Worm (Caenorhabditis elegans): Measurements from ENCODE around the gene sri-20.

The sri-20 gene

ce11 chrV:10414610-10415009, 46.3 kb downstream of the sri-20 start, which contains the start of gene F15H10.9:
TSS of gene F15H10.9 (minus strand) at chrV:10414710.
- TF ChIP-seq hmbx-1 (tag; optimal IDR thresholded peaks at IDR 0.05) (no peak), tra-4 (tag; optimal IDR thresholded peaks at IDR 0.05) (no peak), ceh-36 (tag; optimal IDR thresholded peaks at IDR 0.05) (no peak), aly-1 (tag; optimal IDR thresholded peaks at IDR 0.05) (no peak), sea-1 (GFP tag; conservative IDR thresholded peaks at IDR 0.05) (no peak), scrt-1 (GFP tag; IDR thresholded peaks at IDR 0.05) (no peak), ama-1 (optimal IDR thresholded peaks at IDR 0.05) (no peak), hmg-4 (GFP tag; optimal IDR thresholded peaks at IDR 0.05) (no peak)

DNA sequence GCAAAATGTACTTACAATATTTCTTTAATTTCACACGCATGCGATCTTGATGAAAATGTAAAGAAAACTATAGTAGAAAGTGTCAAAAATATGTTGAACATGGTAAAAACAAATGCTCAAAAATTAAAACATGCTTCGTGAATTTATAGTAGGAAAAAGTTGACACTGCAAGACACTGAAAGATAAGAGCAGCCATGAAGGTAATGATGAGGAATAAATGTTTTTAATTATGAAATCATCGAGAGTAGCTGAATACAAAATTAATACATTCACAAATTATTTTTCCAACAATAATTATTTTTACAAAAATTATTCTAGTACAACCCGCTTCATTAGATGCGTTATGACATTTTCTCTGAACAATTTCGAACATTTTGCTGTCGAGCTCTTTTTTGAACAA, 48.6 kb downstream of the sri-20 start, which contains the start of gene F15H10.10:
Gene F15H10.10 (minus strand): TSS at position 101 of the 400 bp plus-strand sequence.
- TF ChIP-seq ceh-13 (GFP tag; optimal IDR thresholded peaks at IDR 0.05) (no peak), ets-7 (tag; optimal IDR thresholded peaks at IDR 0.05) (no peak), flt-1 (GFP tag; IDR thresholded peaks at IDR 0.05) (no peak), ama-1 (optimal IDR thresholded peaks at IDR 0.05) (no peak), tra-4 (tag; optimal IDR thresholded peaks at IDR 0.05) (no peak), hnd-1 (tag; optimal IDR thresholded peaks at IDR 0.05) (no peak)

- TF ChIP-seq B0310.2 (tag; optimal IDR thresholded peaks at IDR 0.05) (no peak), tbx-11 (GFP tag; IDR thresholded peaks at IDR 0.05) (no peak), F13C5.2 (tag; optimal IDR thresholded peaks at IDR 0.05) (no peak), scrt-1 (GFP tag; IDR thresholded peaks at IDR 0.05) (no peak), sea-1 (GFP tag; conservative IDR thresholded peaks at IDR 0.05) (no peak)
Measured at ce11 chrV:10418961-10419360, 50.6 kb downstream of the sri-20 start, which contains the start of gene F15H10.5. TSS of gene F15H10.5 (minus strand) at chrV:10419061.
